Fruit fly (Drosophila melanogaster) whole organism, embryonic: ENCODE measurements around the gene CG14195.

ENCODE experiments used
- Abd-B ChIP-seq: fragments of 200-800 bp; sonication (Bioruptor generic); optimal IDR thresholded peaks from 2 replicates; lab custom pipeline; 2018; ENCODE audit warnings: missing biosample characterization, mild to moderate bottlenecking, missing genetic modification characterization, moderate library complexity
- B-H1 ChIP-seq: fragments of 200-800 bp; sonication (Bioruptor generic); IDR thresholded peaks from 3 replicates; pipeline ENCODE4 v1.3.6; 2022; ENCODE audit warnings: missing biosample characterization, missing genetic modification characterization
- CG10147 ChIP-seq: fragments of 200-800 bp; sonication (Bioruptor generic); optimal IDR thresholded peaks from 2 replicates; lab custom pipeline; 2019; ENCODE audit warnings: missing biosample characterization, mild to moderate bottlenecking, missing genetic modification characterization, moderate library complexity
- CG10209 ChIP-seq: fragments of 200-800 bp; sonication (Bioruptor generic); optimal IDR thresholded peaks from 3 replicates; lab custom pipeline; 2017; ENCODE audit warnings: missing biosample characterization, mild to moderate bottlenecking, missing genetic modification characterization, missing genetic modification reagents
- CG10431 ChIP-seq: fragments of 200-800 bp; sonication (Bioruptor generic); optimal IDR thresholded peaks from 3 replicates; lab custom pipeline; 2018; ENCODE audit warnings: missing biosample characterization, mild to moderate bottlenecking, missing genetic modification characterization
- CG10565 ChIP-seq: fragments of 200-800 bp; sonication (Bioruptor generic); optimal IDR thresholded peaks from 3 replicates; lab custom pipeline; 2016; ENCODE audit warnings: missing biosample characterization, mild to moderate bottlenecking, missing genetic modification characterization
- CG11560 ChIP-seq: fragments of 200-800 bp; sonication (Bioruptor generic); IDR thresholded peaks from 3 replicates; pipeline ENCODE4 v1.3.6; 2022; ENCODE audit warnings: missing biosample characterization, missing genetic modification characterization
- CG12071 ChIP-seq: fragments of 200-800 bp; sonication (Bioruptor generic); optimal IDR thresholded peaks from 3 replicates; lab custom pipeline; 2018; ENCODE audit warnings: missing biosample characterization, mild to moderate bottlenecking, missing genetic modification characterization
- CG12219 ChIP-seq: fragments of 200-800 bp; sonication (Bioruptor generic); optimal IDR thresholded peaks from 3 replicates; lab custom pipeline; 2018; ENCODE audit warnings: missing biosample characterization, mild to moderate bottlenecking, missing genetic modification characterization
- CG14710 ChIP-seq: fragments of 200-800 bp; sonication (Bioruptor generic); optimal IDR thresholded peaks from 3 replicates; lab custom pipeline; 2019; ENCODE audit warnings: missing biosample characterization, mild to moderate bottlenecking, missing genetic modification characterization, moderate library complexity
- CG14860 ChIP-seq: fragments of 200-800 bp; sonication (Bioruptor generic); IDR thresholded peaks from 3 replicates; pipeline ENCODE4 v1.3.6; 2022; ENCODE audit warnings: missing biosample characterization, missing genetic modification characterization; ENCODE audit not compliant: partially characterized antibody
- CG2116 ChIP-seq: fragments of 200-800 bp; sonication (Bioruptor generic); optimal IDR thresholded peaks from 3 replicates; lab custom pipeline; 2018; ENCODE audit warnings: missing biosample characterization, mild to moderate bottlenecking, missing genetic modification characterization
- CG2889 ChIP-seq: fragments of 200-800 bp; sonication (Bioruptor generic); IDR thresholded peaks from 3 replicates; pipeline ENCODE4 v1.3.6; 2022; ENCODE audit warnings: missing biosample characterization, missing genetic modification characterization
- CG31365 ChIP-seq: fragments of 200-800 bp; sonication (Bioruptor generic); optimal IDR thresholded peaks from 2 replicates; lab custom pipeline; 2018; ENCODE audit warnings: missing biosample characterization, mild to moderate bottlenecking, missing genetic modification characterization
- CG43689 ChIP-seq: fragments of 200-800 bp; sonication (Bioruptor generic); IDR thresholded peaks from 2 replicates; pipeline ENCODE4 v1.3.6; 2022; ENCODE audit warnings: missing biosample characterization, missing genetic modification characterization
- CG6654 ChIP-seq: fragments of 200-800 bp; sonication (Bioruptor generic); optimal IDR thresholded peaks from 2 replicates; lab custom pipeline; 2017; ENCODE audit warnings: missing biosample characterization, mild to moderate bottlenecking, missing genetic modification characterization
- CG7271 ChIP-seq: fragments of 200-800 bp; sonication (Bioruptor generic); optimal IDR thresholded peaks from 2 replicates; lab custom pipeline; 2018; ENCODE audit warnings: missing biosample characterization, mild to moderate bottlenecking, missing genetic modification characterization, moderate library complexity
- CG8290 ChIP-seq, 3 experiments: fragments of 200-800 bp; sonication (Bioruptor generic); optimal IDR thresholded peaks; 2 replicates each; lab custom pipeline; 2016 to 2019; ENCODE audit warnings: missing biosample characterization in 3 of 3, missing genetic modification characterization in 3 of 3, mild to moderate bottlenecking in 2 of 3, moderate library complexity in 1 of 3
- CG9932 ChIP-seq: fragments of 200-800 bp; sonication (Bioruptor generic); IDR thresholded peaks from 2 replicates; pipeline ENCODE4 v1.3.6; 2022; ENCODE audit warnings: missing biosample characterization, missing genetic modification characterization
- D19B ChIP-seq: fragments of 200-800 bp; sonication (Bioruptor generic); optimal IDR thresholded peaks from 2 replicates; lab custom pipeline; 2017; ENCODE audit warnings: missing biosample characterization, mild to moderate bottlenecking, missing genetic modification characterization
- Gug ChIP-seq: fragments of 200-800 bp; sonication (Bioruptor generic); IDR thresholded peaks from 4 replicates; pipeline ENCODE4 v1.3.6; 2022; ENCODE audit warnings: missing biosample characterization, missing genetic modification characterization
- HmgZ ChIP-seq: fragments of 200-800 bp; sonication (Bioruptor generic); optimal IDR thresholded peaks from 2 replicates; lab custom pipeline; 2018; ENCODE audit warnings: missing biosample characterization, mild to moderate bottlenecking, missing genetic modification characterization
- Lhr ChIP-seq: fragments of 200-800 bp; sonication (Bioruptor generic); optimal IDR thresholded peaks from 3 replicates; lab custom pipeline; 2017; ENCODE audit warnings: mild to moderate bottlenecking, missing biosample characterization, missing genetic modification reagents, missing genetic modification characterization
- PHDP ChIP-seq: fragments of 200-800 bp; sonication (Bioruptor generic); optimal IDR thresholded peaks from 3 replicates; lab custom pipeline; 2018; ENCODE audit warnings: missing biosample characterization, mild to moderate bottlenecking, missing genetic modification characterization, moderate library complexity
- Ravus ChIP-seq: fragments of 200-800 bp; sonication (Bioruptor generic); IDR thresholded peaks from 2 replicates; pipeline ENCODE4 v1.3.6; 2022; ENCODE audit warnings: missing biosample characterization, missing genetic modification characterization
- Rfx ChIP-seq: fragments of 200-800 bp; sonication (Bioruptor generic); IDR thresholded peaks from 2 replicates; pipeline ENCODE4 v1.3.6; 2022; ENCODE audit warnings: missing biosample characterization, missing genetic modification characterization
- Six4 ChIP-seq: fragments of 200-800 bp; sonication (Bioruptor generic); optimal IDR thresholded peaks from 2 replicates; lab custom pipeline; 2016; ENCODE audit warnings: missing biosample characterization, missing genetic modification characterization
- Spps ChIP-seq: fragments of 200-800 bp; sonication (Bioruptor generic); optimal IDR thresholded peaks from 2 replicates; lab custom pipeline; 2018; ENCODE audit warnings: missing biosample characterization, mild to moderate bottlenecking, missing genetic modification characterization
- Sry-δ ChIP-seq: fragments of 200-800 bp; sonication (Bioruptor generic); optimal IDR thresholded peaks from 2 replicates; lab custom pipeline; 2016; ENCODE audit warnings: missing biosample characterization, missing genetic modification characterization
- ab ChIP-seq: fragments of 200-800 bp; sonication (Bioruptor generic); optimal IDR thresholded peaks from 2 replicates; lab custom pipeline; 2016; ENCODE audit warnings: missing biosample characterization, missing genetic modification characterization
- abd-A ChIP-seq: fragments of 200-800 bp; sonication (Bioruptor generic); optimal IDR thresholded peaks from 3 replicates; lab custom pipeline; 2019; ENCODE audit warnings: missing biosample characterization, mild to moderate bottlenecking, missing genetic modification characterization, moderate library complexity
- az2 ChIP-seq: fragments of 200-800 bp; sonication (Bioruptor generic); optimal IDR thresholded peaks from 3 replicates; lab custom pipeline; 2016; ENCODE audit warnings: missing biosample characterization, missing genetic modification characterization
- cad ChIP-seq: fragments of >200 bp; optimal IDR thresholded peaks from 2 replicates; lab custom pipeline; 2017; ENCODE audit warnings: missing biosample characterization, missing genetic modification characterization
- croc ChIP-seq: fragments of 200-800 bp; sonication (Bioruptor generic); conservative IDR thresholded peaks from 3 replicates; pipeline ENCODE4 v1.3.6; 2022; ENCODE audit warnings: missing biosample characterization, missing genetic modification characterization
- ewg ChIP-seq: fragments of 200-800 bp; sonication (Bioruptor generic); optimal IDR thresholded peaks from 3 replicates; lab custom pipeline; 2017; ENCODE audit warnings: mild to moderate bottlenecking, missing biosample characterization, missing genetic modification reagents, missing genetic modification characterization
- fd64A ChIP-seq: fragments of 200-800 bp; sonication (Bioruptor generic); optimal IDR thresholded peaks from 3 replicates; lab custom pipeline; 2018; ENCODE audit warnings: missing biosample characterization, mild to moderate bottlenecking, missing genetic modification characterization
- fu2 ChIP-seq: fragments of 200-800 bp; sonication (Bioruptor generic); optimal IDR thresholded peaks from 2 replicates; lab custom pipeline; 2016; ENCODE audit warnings: missing biosample characterization, missing genetic modification characterization
- gce ChIP-seq: fragments of 200-800 bp; sonication (Bioruptor generic); IDR thresholded peaks from 3 replicates; pipeline ENCODE4 v1.3.6; 2022; ENCODE audit warnings: missing biosample characterization, missing genetic modification characterization
- ham ChIP-seq: fragments of 200-800 bp; sonication (Bioruptor generic); IDR thresholded peaks from 2 replicates; pipeline ENCODE4 v1.3.6; 2022; ENCODE audit warnings: missing biosample characterization, missing genetic modification characterization
- jumu ChIP-seq: fragments of 200-800 bp; sonication (Bioruptor generic); optimal IDR thresholded peaks from 3 replicates; lab custom pipeline; 2016; ENCODE audit warnings: missing biosample characterization, missing genetic modification characterization
- kni ChIP-seq: fragments of 200-800 bp; sonication (Bioruptor generic); optimal IDR thresholded peaks from 3 replicates; lab custom pipeline; 2017; ENCODE audit warnings: mild to moderate bottlenecking, missing biosample characterization, missing genetic modification reagents, missing genetic modification characterization
- nmo ChIP-seq: fragments of 200-800 bp; sonication (Bioruptor generic); optimal IDR thresholded peaks from 2 replicates; lab custom pipeline; 2018; ENCODE audit warnings: missing biosample characterization, mild to moderate bottlenecking, missing genetic modification characterization, moderate library complexity
- org-1 ChIP-seq: fragments of 200-800 bp; sonication (Bioruptor generic); optimal IDR thresholded peaks from 2 replicates; lab custom pipeline; 2017; ENCODE audit warnings: missing biosample characterization, missing genetic modification characterization
- otp ChIP-seq: fragments of 200-800 bp; sonication (Bioruptor generic); IDR thresholded peaks from 3 replicates; pipeline ENCODE4, ENCODE4 v1.3.6; 2022; ENCODE audit warnings: missing biosample characterization, missing genetic modification characterization
- ranshi ChIP-seq: fragments of 200-800 bp; sonication (Bioruptor generic); IDR thresholded peaks from 2 replicates; pipeline ENCODE4 v1.3.6; 2022; ENCODE audit warnings: missing biosample characterization, missing genetic modification characterization
- sens-2 ChIP-seq: fragments of 200-800 bp; sonication (Bioruptor generic); IDR thresholded peaks from 2 replicates; pipeline ENCODE4 v1.3.6; 2022; ENCODE audit warnings: missing biosample characterization, missing genetic modification characterization
- sima ChIP-seq: fragments of 200-800 bp; sonication (Bioruptor generic); optimal IDR thresholded peaks from 2 replicates; lab custom pipeline; 2016; ENCODE audit warnings: missing biosample characterization, missing genetic modification characterization
- slou ChIP-seq: fragments of 200-800 bp; sonication (Bioruptor generic); optimal IDR thresholded peaks from 3 replicates; lab custom pipeline; 2016; ENCODE audit warnings: missing biosample characterization, missing genetic modification characterization
- tna ChIP-seq: fragments of 200-800 bp; sonication (Bioruptor generic); IDR thresholded peaks from 2 replicates; pipeline ENCODE4 v1.3.6; 2022; ENCODE audit warnings: missing biosample characterization, missing genetic modification characterization; ENCODE audit not compliant: partially characterized antibody
- unc-4 ChIP-seq: fragments of 200-800 bp; sonication (Bioruptor generic); IDR thresholded peaks from 2 replicates; pipeline ENCODE4 v1.3.6; 2022; ENCODE audit warnings: missing biosample characterization, missing genetic modification characterization; ENCODE audit not compliant: partially characterized antibody
- zfh2 ChIP-seq: fragments of 200-800 bp; sonication (Bioruptor generic); optimal IDR thresholded peaks from 2 replicates; lab custom pipeline; 2016; ENCODE audit warnings: missing biosample characterization, missing genetic modification characterization

Gene CG14195

dm6 chrX:19208014-19208413 lies 3.9 kb downstream of the CG14195 start, which contains the start of gene Ulp1 (continued):
- TF ChIP-seq ranshi (GFP tag; lab: Robert Waterston, UW) (no peak), CG2116 (GFP tag; lab: Kevin White, UChicago) (peak; percentile 65), PHDP (tag; lab: Kevin White, UChicago) (no peak), Ravus (GFP tag; lab: Robert Waterston, UW) (no peak), kni (GFP tag; lab: Kevin White, UChicago) (no peak), CG10431 (GFP tag; lab: Kevin White, UChicago) (no peak), zfh2 (peak; percentile 15), Rfx (GFP tag; lab: Robert Waterston, UW) (peak; percentile 34), unc-4 (GFP tag; lab: Robert Waterston, UW) (no peak), D19B (no peak), croc (GFP tag; lab: Robert Waterston, UW) (no peak), Gug (no peak), CG10565 (GFP tag; lab: Kevin White, UChicago) (no peak), Abd-B (GFP tag; lab: Kevin White, UChicago) (peak; percentile 89), Spps (no peak), nmo (GFP tag; lab: Kevin White, UChicago) (peak; percentile 36), sima (GFP tag; lab: Kevin White, UChicago) (no peak), CG9932 (GFP tag; lab: Robert Waterston, UW) (peak; percentile 44; the same call in 1 of the 2 replicates), abd-A (tag; lab: Kevin White, UChicago) (no peak), CG14710 (tag; lab: Kevin White, UChicago) (peak; percentile 69), CG11560 (tag; lab: Robert Waterston, UW) (no peak), cad (no peak), fu2 (GFP tag; lab: Kevin White, UChicago) (no peak), Lhr (GFP tag; lab: Kevin White, UChicago) (peak; percentile 60), CG10147 (GFP tag; lab: Kevin White, UChicago) (no peak), CG12071 (no peak), sens-2 (no peak), az2 (GFP tag; lab: Kevin White, UChicago) (no peak), CG31365 (tag; lab: Kevin White, UChicago) (no peak), tna (GFP tag; lab: Robert Waterston, UW) (no peak), ewg (GFP tag; lab: Kevin White, UChicago) (peak; percentile 43), CG2889 (GFP tag; lab: Robert Waterston, UW) (no peak), CG7271 (no peak), slou (peak; percentile 35), Six4 (GFP tag; lab: Kevin White, UChicago) (no peak), gce (GFP tag; lab: Robert Waterston, UW) (no peak), HmgZ (peak; percentile 70), CG14860 (GFP tag; lab: Robert Waterston, UW) (no peak), CG12219 (no peak), ab (GFP tag; lab: Kevin White, UChicago) (no peak), otp (GFP tag; lab: Robert Waterston, UW) (no peak), fd64A (GFP tag; lab: Kevin White, UChicago) (no peak), jumu (GFP tag; lab: Kevin White, UChicago) (peak; percentile 32), CG8290 (GFP tag; optimal IDR thresholded peaks at IDR 0.05; lab: Kevin White, UChicago) (peak; percentile 55), CG8290 (tag; optimal IDR thresholded peaks at IDR 0.05; lab: Kevin White, UChicago) (peak in 1 of 2 experiments; percentile 81), CG6654 (GFP tag; lab: Kevin White, UChicago) (no peak), Sry-δ (peak; percentile 69), B-H1 (GFP tag; lab: Robert Waterston, UW) (no peak), ham (GFP tag; lab: Robert Waterston, UW) (no peak), CG43689 (GFP tag; lab: Robert Waterston, UW) (no peak), CG10209 (GFP tag; lab: Kevin White, UChicago) (no peak), org-1 (GFP tag; lab: Kevin White, UChicago) (no peak)
